Worm (Caenorhabditis elegans) whole organism, L4 larva: ENCODE measurements around the gene clec-142.

ENCODE experiments used
- F10B5.3 ChIP-seq: sonication (generic microtip); optimal IDR thresholded peaks from 2 replicates; lab custom pipeline; 2016; ENCODE audit warnings: mild to moderate bottlenecking, missing genetic modification characterization, missing compliant biosample characterization
- F44E2.7 ChIP-seq: fragments of 200-800 bp; sonication (Bioruptor generic); IDR thresholded peaks from 2 replicates; pipeline ENCODE4 v2.1.2; 2022; ENCODE audit warnings: missing genetic modification characterization, missing compliant biosample characterization
- F49E8.2 ChIP-seq: sonication (generic microtip); optimal IDR thresholded peaks from 2 replicates; lab custom pipeline; 2016; ENCODE audit warnings: missing compliant biosample characterization, mild to moderate bottlenecking, missing genetic modification characterization, borderline replicate concordance
- R02D3.7 ChIP-seq: fragments of 150-350 bp; sonication (generic microtip); optimal IDR thresholded peaks from 3 replicates; lab custom pipeline; 2014; ENCODE audit warnings: missing biosample characterization, missing genetic modification characterization
- Y105C5A.15 ChIP-seq: fragments of 200-800 bp; sonication (Bioruptor generic); IDR thresholded peaks from 2 replicates; pipeline ENCODE4 v1.3.6; 2022; ENCODE audit warnings: missing genetic modification characterization, missing compliant biosample characterization
- Y5F2A.4 ChIP-seq: fragments of 200-800 bp; sonication (Bioruptor generic); optimal IDR thresholded peaks from 2 replicates; lab custom pipeline; 2018; ENCODE audit warnings: mild to moderate bottlenecking, missing genetic modification characterization, missing compliant biosample characterization
- ZK337.2 ChIP-seq: fragments of 200-800 bp; sonication (Bioruptor generic); IDR thresholded peaks from 2 replicates; pipeline ENCODE4 v1.3.6; 2022; ENCODE audit warnings: missing genetic modification reagents, missing genetic modification characterization, missing compliant biosample characterization
- aly-2 ChIP-seq: sonication (generic microtip); optimal IDR thresholded peaks from 2 replicates; lab custom pipeline; 2018; ENCODE audit warnings: missing biosample characterization, missing genetic modification characterization
- ama-1 ChIP-seq: fragments of 150-350 bp; optimal IDR thresholded peaks from 2 replicates; lab custom pipeline; 2014; ENCODE audit warnings: inconsistent platforms, mixed read lengths
- ceh-28 ChIP-seq: fragments of 150-350 bp; optimal IDR thresholded peaks from 2 replicates; lab custom pipeline; 2014; ENCODE audit warnings: missing biosample characterization, missing genetic modification reagents, missing genetic modification characterization
- ceh-32 ChIP-seq: sonication (generic microtip); optimal IDR thresholded peaks from 2 replicates; lab custom pipeline; 2016; ENCODE audit warnings: mild to moderate bottlenecking, missing genetic modification characterization, missing compliant biosample characterization; ENCODE audit not compliant: poor library complexity
- ces-1 ChIP-seq: fragments of 150-350 bp; sonication (generic microtip); optimal IDR thresholded peaks from 4 replicates; lab custom pipeline; 2014; ENCODE audit warnings: missing biosample characterization, missing genetic modification reagents, missing genetic modification characterization
- cey-2 ChIP-seq: sonication (generic microtip); optimal IDR thresholded peaks from 3 replicates; lab custom pipeline; 2017; ENCODE audit warnings: missing genetic modification characterization, mild to moderate bottlenecking, missing compliant biosample characterization, antibody characterized with exemption, borderline replicate concordance; ENCODE audit not compliant: insufficient read depth
- daf-12 ChIP-seq: fragments of 150-350 bp; optimal IDR thresholded peaks from 2 replicates; lab custom pipeline; 2014; ENCODE audit warnings: missing biosample characterization, missing genetic modification reagents, missing genetic modification characterization
- daf-19 ChIP-seq: fragments of 200-800 bp; sonication (Bioruptor generic); conservative IDR thresholded peaks from 2 replicates; pipeline ENCODE4 v1.3.6; 2022; ENCODE audit warnings: missing genetic modification characterization, missing compliant biosample characterization
- dve-1 ChIP-seq: sonication (generic microtip); optimal IDR thresholded peaks from 2 replicates; lab custom pipeline; 2017; ENCODE audit warnings: antibody characterized with exemption, mild to moderate bottlenecking, missing genetic modification characterization, missing compliant biosample characterization; ENCODE audit not compliant: insufficient read depth
- egl-27 ChIP-seq: sonication (generic microtip); optimal IDR thresholded peaks from 3 replicates; lab custom pipeline; 2017; ENCODE audit warnings: missing biosample characterization, missing genetic modification reagents, missing genetic modification characterization
- fkh-10 ChIP-seq: fragments of 150-350 bp; optimal IDR thresholded peaks from 2 replicates; lab custom pipeline; 2014; ENCODE audit warnings: missing biosample characterization, missing genetic modification reagents, missing genetic modification characterization
- fos-1 ChIP-seq: fragments of 150-350 bp; optimal IDR thresholded peaks from 2 replicates; lab custom pipeline; 2014; ENCODE audit warnings: missing biosample characterization, missing genetic modification characterization
- hlh-30 ChIP-seq: sonication (generic microtip); optimal IDR thresholded peaks from 2 replicates; lab custom pipeline; 2017; ENCODE audit warnings: antibody characterized with exemption, mild to moderate bottlenecking, missing genetic modification characterization, missing compliant biosample characterization; ENCODE audit not compliant: insufficient read depth
- hmg-1.1 ChIP-seq: fragments of 200-800 bp; sonication (Bioruptor generic); IDR thresholded peaks from 2 replicates; pipeline ENCODE4 v1.3.6; 2022; ENCODE audit warnings: missing genetic modification reagents, missing genetic modification characterization, missing compliant biosample characterization
- lin-1 ChIP-seq: fragments of 200-800 bp; sonication (Bioruptor generic); IDR thresholded peaks from 2 replicates; pipeline ENCODE4 v1.3.6; 2022; ENCODE audit warnings: missing genetic modification reagents, missing genetic modification characterization, missing compliant biosample characterization
- lin-38 ChIP-seq: fragments of 200-800 bp; sonication (Bioruptor generic); IDR thresholded peaks from 2 replicates; pipeline ENCODE4 v1.3.6; 2022; ENCODE audit warnings: missing genetic modification reagents, missing genetic modification characterization, missing compliant biosample characterization
- lin-39 ChIP-seq: fragments of 150-350 bp; optimal IDR thresholded peaks from 2 replicates; lab custom pipeline; 2014; ENCODE audit warnings: missing biosample characterization, missing genetic modification reagents, missing genetic modification characterization
- lsy-2 ChIP-seq, 2 experiments: fragments of 150-350 bp in 1 of 2; sonication (generic microtip) in 1 of 2; optimal IDR thresholded peaks; 2 replicates each; lab custom pipeline; 2014 to 2017; ENCODE audit warnings: missing biosample characterization in 2 of 2, missing genetic modification characterization in 2 of 2
- madf-5 ChIP-seq, 2 experiments: fragments of 200-800 bp; sonication (Bioruptor generic); IDR thresholded peaks; 2 replicates each; pipeline ENCODE4 v1.3.6; 2022; ENCODE audit warnings: missing compliant biosample characterization in 2 of 2, missing genetic modification characterization in 2 of 2
- mdl-1 ChIP-seq, 2 experiments: fragments of 150-350 bp in 1 of 2; sonication (generic microtip) in 1 of 2; optimal IDR thresholded peaks; 2 replicates each; lab custom pipeline; 2014 to 2017; ENCODE audit warnings: missing biosample characterization in 2 of 2, missing genetic modification characterization in 2 of 2
- mdt-29 ChIP-seq: fragments of 200-800 bp; sonication (Bioruptor generic); IDR thresholded peaks from 2 replicates; pipeline ENCODE4 v1.3.6; 2022; ENCODE audit warnings: missing genetic modification reagents, missing genetic modification characterization, missing compliant biosample characterization
- mes-2 ChIP-seq: sonication (generic microtip); optimal IDR thresholded peaks from 2 replicates; lab custom pipeline; 2016; ENCODE audit warnings: missing genotype, mild to moderate bottlenecking, missing genetic modification characterization, missing compliant biosample characterization; ENCODE audit not compliant: poor library complexity, severe bottlenecking
- mxl-2 ChIP-seq: fragments of 200-800 bp; sonication (Bioruptor generic); conservative IDR thresholded peaks from 2 replicates; pipeline ENCODE4 v1.3.6; 2022; ENCODE audit warnings: missing genetic modification reagents, missing genetic modification characterization, missing compliant biosample characterization
- nhr-102 ChIP-seq: sonication (generic microtip); optimal IDR thresholded peaks from 2 replicates; lab custom pipeline; 2016; ENCODE audit warnings: mild to moderate bottlenecking, missing genetic modification characterization, moderate library complexity, missing compliant biosample characterization
- nhr-237 ChIP-seq: sonication (generic microtip); optimal IDR thresholded peaks from 2 replicates; lab custom pipeline; 2017; ENCODE audit warnings: missing biosample characterization, missing genetic modification characterization
- nhr-42 ChIP-seq: fragments of 200-800 bp; sonication (Bioruptor generic); IDR thresholded peaks from 2 replicates; pipeline ENCODE4 v1.3.6; 2022; ENCODE audit warnings: missing genetic modification characterization, missing compliant biosample characterization
- nhr-48 ChIP-seq: sonication (generic microtip); optimal IDR thresholded peaks from 2 replicates; lab custom pipeline; 2016; ENCODE audit warnings: mild to moderate bottlenecking, missing genetic modification characterization, missing compliant biosample characterization
- nhr-6 ChIP-seq: fragments of 150-350 bp; optimal IDR thresholded peaks from 2 replicates; lab custom pipeline; 2014; ENCODE audit warnings: missing biosample characterization, missing genetic modification characterization
- pha-4 ChIP-seq, 2 experiments: fragments of 150-350 bp in 1 of 2; fragments of 200-800 bp in 1 of 2; sonication (Bioruptor generic) in 1 of 2; IDR thresholded peaks in 1 of 2; optimal IDR thresholded peaks in 1 of 2; 2 replicates each; pipeline versions ENCODE4 v1.3.6 to Lab custom; 2014 to 2022; ENCODE audit warnings: missing genetic modification characterization in 2 of 2, missing genetic modification reagents in 2 of 2, missing biosample characterization in 1 of 2, missing compliant biosample characterization in 1 of 2
- spr-1 ChIP-seq: sonication (generic microtip); optimal IDR thresholded peaks from 2 replicates; lab custom pipeline; 2016; ENCODE audit warnings: mild to moderate bottlenecking, missing genetic modification characterization, missing compliant biosample characterization
- tra-1 ChIP-seq: fragments of 200-800 bp; sonication (Bioruptor generic); IDR thresholded peaks from 2 replicates; pipeline ENCODE4 v1.3.6; 2022; ENCODE audit warnings: missing genetic modification reagents, missing genetic modification characterization, missing compliant biosample characterization
- unc-62 ChIP-seq, 3 experiments: fragments of 150-350 bp in 1 of 3; sonication (generic microtip); optimal IDR thresholded peaks in 2 of 3; peaks in 1 of 3; 1 replicate in 1 of 3; 2 replicates in 2 of 3; lab custom pipeline; 2014 to 2017; ENCODE audit warnings: missing biosample characterization in 3 of 3, missing genetic modification characterization in 3 of 3, missing genetic modification reagents in 3 of 3, missing genotype in 1 of 3
- vab-7 ChIP-seq: fragments of 200-800 bp; sonication (Bioruptor generic); IDR thresholded peaks from 2 replicates; pipeline ENCODE4 v1.3.6; 2022; ENCODE audit warnings: missing genetic modification reagents, missing genetic modification characterization, missing compliant biosample characterization
- zfp-2 ChIP-seq: sonication (generic microtip); optimal IDR thresholded peaks from 2 replicates; lab custom pipeline; 2016; ENCODE audit warnings: mild to moderate bottlenecking, missing genetic modification characterization, missing compliant biosample characterization
- zfp-3 ChIP-seq: fragments of 200-800 bp; sonication (Bioruptor generic); conservative IDR thresholded peaks from 2 replicates; pipeline ENCODE4 v1.3.6; 2022; ENCODE audit warnings: missing genetic modification reagents, missing genetic modification characterization, missing compliant biosample characterization

clec-142 gene

DNA sequence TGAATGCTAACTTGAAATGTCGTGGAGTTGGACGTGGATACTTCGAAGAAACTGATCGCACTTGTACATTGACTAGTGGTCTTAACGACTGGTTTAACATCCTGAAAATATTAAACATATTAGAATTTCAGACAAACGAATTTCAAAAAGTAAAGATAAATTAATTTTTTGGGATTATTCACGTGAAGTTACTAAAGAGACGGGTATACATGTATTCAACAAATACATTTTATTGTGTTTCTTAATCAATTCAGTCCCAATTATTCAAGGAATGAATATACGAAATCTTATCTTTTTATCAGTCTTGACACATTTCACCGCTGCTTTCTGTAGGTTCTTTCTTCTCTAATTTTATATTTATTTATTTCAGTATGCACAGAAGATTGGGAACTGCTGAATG, at the start of gene clec-142, which contains the start of gene mrpl-10:
Gene clec-142 (plus strand): TSS at position 264 of the 400 bp plus-strand sequence.
Gene mrpl-10 (minus strand): TSS at position 101 of the 400 bp plus-strand sequence.
- TF ChIP-seq dve-1 (tag; lab: Kevin White, UChicago) (no peak), F10B5.3 (tag; lab: Kevin White, UChicago) (no peak), F49E8.2 (tag; lab: Kevin White, UChicago) (no peak), daf-19 (GFP tag; lab: Robert Waterston, UW) (no peak), ama-1 (lab: Kevin White, UChicago) (no peak), hmg-1.1 (GFP tag; lab: Robert Waterston, UW) (no peak), egl-27 (tag; lab: Kevin White, UChicago) (no peak), zfp-3 (GFP tag; lab: Robert Waterston, UW) (no peak), lsy-2 (tag; optimal IDR thresholded peaks at IDR 0.05; lab: Kevin White, UChicago) (no peak), nhr-42 (GFP tag; lab: Robert Waterston, UW) (no peak), mdt-29 (GFP tag; lab: Robert Waterston, UW) (no peak), madf-5 (GFP tag; IDR thresholded peaks at IDR 0.05; lab: Robert Waterston, UW) (no peak), ces-1 (GFP tag; lab: Kevin White, UChicago) (no peak), nhr-237 (no peak), cey-2 (tag; lab: Kevin White, UChicago) (no peak), spr-1 (tag; lab: Kevin White, UChicago) (no peak), F44E2.7 (GFP tag; lab: Robert Waterston, UW) (no peak)

DNA sequence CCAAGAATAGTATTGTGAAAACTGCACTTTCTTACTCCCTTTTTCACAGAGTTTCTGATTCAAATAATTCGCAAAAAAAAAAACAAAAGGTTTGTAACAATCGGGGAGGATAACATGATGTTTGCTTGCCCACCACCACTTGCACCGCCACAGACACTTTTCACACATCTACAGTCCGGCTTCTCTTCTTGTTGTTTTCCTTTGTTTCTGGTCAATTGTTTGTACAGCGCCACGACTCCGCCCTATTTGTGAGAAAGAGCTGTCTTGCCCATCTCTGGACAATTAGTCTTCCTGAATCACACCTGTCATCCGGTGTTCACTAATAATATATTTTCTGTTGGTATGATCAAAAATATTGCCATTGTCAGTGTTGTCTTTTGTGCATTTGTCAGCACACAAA, 47.5 kb upstream of the clec-142 start, which contains the start of gene M110.9:
Gene M110.9 (plus strand): TSS at position 301 of the 400 bp plus-strand sequence.
- TF ChIP-seq lsy-2 (tag; optimal IDR thresholded peaks at IDR 0.05; lab: Kevin White, UChicago) (no peak), lin-39 (tag; lab: Kevin White, UChicago) (no peak), egl-27 (tag; lab: Kevin White, UChicago) (no peak), ama-1 (lab: Kevin White, UChicago) (no peak), fkh-10 (GFP tag; lab: Kevin White, UChicago) (no peak), ceh-28 (no peak), nhr-102 (tag; lab: Kevin White, UChicago) (no peak), nhr-48 (tag; lab: Kevin White, UChicago) (no peak), mes-2 (tag; lab: Kevin White, UChicago) (no peak), zfp-2 (tag; lab: Kevin White, UChicago) (no peak), ceh-32 (tag; lab: Kevin White, UChicago) (no peak), R02D3.7 (tag; lab: Kevin White, UChicago) (no peak), mxl-2 (GFP tag; lab: Robert Waterston, UW) (no peak), lin-1 (GFP tag; lab: Robert Waterston, UW) (no peak), mdl-1 (tag; optimal IDR thresholded peaks at IDR 0.05; lab: Kevin White, UChicago) (no peak), Y105C5A.15 (no peak), tra-1 (no peak), cey-2 (tag; lab: Kevin White, UChicago) (no peak), F10B5.3 (tag; lab: Kevin White, UChicago) (no peak), hmg-1.1 (GFP tag; lab: Robert Waterston, UW) (no peak)

DNA sequence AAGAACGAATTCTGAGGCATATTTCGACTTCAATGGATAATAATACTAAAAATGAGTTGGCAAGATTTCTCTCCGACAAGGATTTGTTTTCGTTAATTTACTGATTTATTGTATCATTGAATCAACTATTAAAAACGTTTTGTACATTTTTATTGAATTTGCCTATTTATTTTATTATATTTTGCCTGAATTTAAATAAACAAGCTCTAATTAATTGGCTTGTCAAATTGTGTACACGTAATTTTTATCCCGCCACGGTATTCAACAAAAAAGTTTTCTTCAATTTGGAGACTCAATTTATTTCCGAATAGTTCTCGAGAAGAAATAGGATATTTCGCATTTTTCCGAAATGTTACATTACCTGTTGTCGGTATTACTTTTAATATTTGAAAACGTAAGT, 46.0 kb upstream of the clec-142 start, which contains the start of gene M110.7:
Gene M110.7 (plus strand): TSS at position 301 of the 400 bp plus-strand sequence.
- TF ChIP-seq nhr-48 (tag; lab: Kevin White, UChicago): no peak
- no peak for TF ChIP-seq hlh-30 (tag; lab: Kevin White, UChicago)
- TF ChIP-seq ZK337.2 (GFP tag; lab: Robert Waterston, UW): no peak
- no peak for TF ChIP-seq nhr-6 (tag; lab: Kevin White, UChicago)
- no peak for TF ChIP-seq lin-38 (GFP tag; lab: Robert Waterston, UW)
- TF ChIP-seq spr-1 (tag; lab: Kevin White, UChicago): no peak
- no peak for TF ChIP-seq pha-4 (GFP tag; IDR thresholded peaks at IDR 0.05; lab: Robert Waterston, UW)
- TF ChIP-seq pha-4 (tag; optimal IDR thresholded peaks at IDR 0.05; lab: Kevin White, UChicago): no peak
- no peak for TF ChIP-seq aly-2 (tag; lab: Kevin White, UChicago)
- no peak for TF ChIP-seq hmg-1.1 (GFP tag; lab: Robert Waterston, UW)
- no peak for TF ChIP-seq fos-1
- TF ChIP-seq daf-12 (tag; lab: Kevin White, UChicago): no peak
- TF ChIP-seq Y5F2A.4 (GFP tag; lab: Kevin White, UChicago): no peak
- no peak for TF ChIP-seq lin-39 (tag; lab: Kevin White, UChicago)
- TF ChIP-seq unc-62 (GFP tag; optimal IDR thresholded peaks at IDR 0.05 in 1 of 2; lab: Kevin White, UChicago): no peak
- TF ChIP-seq unc-62 (tag; optimal IDR thresholded peaks at IDR 0.05; lab: Kevin White, UChicago): no peak
- TF ChIP-seq R02D3.7 (tag; lab: Kevin White, UChicago): no peak
- TF ChIP-seq vab-7 (GFP tag; lab: Robert Waterston, UW): no peak
